Fruit fly (Drosophila melanogaster): ENCODE measurements around the gene fzr.

Gene fzr

DNA sequence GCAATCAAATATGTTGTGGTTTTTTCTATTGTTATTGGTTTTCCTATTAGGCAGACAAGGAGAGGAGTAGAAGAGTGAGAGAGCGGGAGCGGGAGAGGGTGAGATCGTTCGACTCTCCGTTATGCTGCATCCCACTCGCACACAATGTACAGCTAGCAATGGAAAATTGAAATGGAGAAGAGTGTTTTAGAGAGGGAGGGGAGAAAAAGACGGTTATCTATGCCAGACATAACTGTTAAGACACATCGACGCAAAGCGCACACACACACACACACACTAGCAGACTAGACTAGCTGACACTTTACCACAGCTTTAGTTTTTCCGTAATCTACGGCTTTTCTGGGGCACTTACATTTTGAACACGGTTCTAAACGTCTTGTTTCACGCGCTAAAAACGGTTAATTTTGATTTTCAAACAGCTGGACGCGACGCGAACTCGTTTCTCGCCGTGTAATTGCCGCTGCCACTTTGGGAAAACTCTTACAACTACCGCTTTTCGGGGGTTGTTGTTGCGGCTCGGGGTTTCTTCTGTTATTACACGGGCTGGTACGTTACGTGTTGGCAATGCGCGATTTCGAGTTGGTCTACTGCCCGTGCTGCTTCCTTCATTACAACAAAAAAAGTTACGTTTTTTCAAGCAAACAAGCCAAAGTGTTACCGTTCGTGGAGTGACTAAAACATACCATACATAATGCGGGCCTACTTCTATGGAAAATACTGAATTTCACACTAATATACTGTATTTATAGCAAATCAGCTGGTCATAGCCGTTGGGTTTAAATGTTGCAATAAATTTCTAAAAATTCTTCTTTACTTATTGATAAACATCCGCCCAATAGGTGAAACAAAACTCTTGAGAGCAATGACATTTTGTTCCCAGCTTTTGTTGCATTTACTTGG is at the start of gene fzr (continued):
- peak; percentile 62 for TF ChIP-seq D (optimal IDR thresholded peaks at IDR 0.05)
- no peak for TF ChIP-seq D (GFP tag; optimal IDR thresholded peaks at IDR 0.05)
- TF ChIP-seq crol (GFP tag; IDR thresholded peaks at IDR 0.05), result peak; percentile 60
- no peak for TF ChIP-seq Mrtf (GFP tag; IDR thresholded peaks at IDR 0.05)
- TF ChIP-seq aop (GFP tag; IDR thresholded peaks at IDR 0.05), result no peak
- TF ChIP-seq sob (GFP tag; IDR thresholded peaks at IDR 0.05), result 0 out of 2 replicates have a peak, but pooled peaks have one; percentile 5
- TF ChIP-seq org-1 (GFP tag; optimal IDR thresholded peaks at IDR 0.05), result no peak
- no peak for TF ChIP-seq gcm2 (GFP tag; optimal IDR thresholded peaks at IDR 0.05)
- TF ChIP-seq MESR4 (GFP tag; optimal IDR thresholded peaks at IDR 0.05), result peak; percentile 42
- no peak for TF ChIP-seq Doc2 (GFP tag; IDR thresholded peaks at IDR 0.05)
- no peak for TF ChIP-seq Atf6 (GFP tag; IDR thresholded peaks at IDR 0.05)
- peak; percentile 69 for TF ChIP-seq CG1832 (GFP tag; optimal IDR thresholded peaks at IDR 0.05)
- TF ChIP-seq CG8944 (GFP tag; optimal IDR thresholded peaks at IDR 0.05), result no peak
- TF ChIP-seq CG1529 (GFP tag; optimal IDR thresholded peaks at IDR 0.05), result no peak
- no peak for TF ChIP-seq Sry-β (GFP tag; optimal IDR thresholded peaks at IDR 0.05)
- no peak for TF ChIP-seq CG12659 (GFP tag; optimal IDR thresholded peaks at IDR 0.05)
- peak; percentile 50 to 88 for TF ChIP-seq crp (GFP tag; optimal IDR thresholded peaks at IDR 0.05)

DNA sequence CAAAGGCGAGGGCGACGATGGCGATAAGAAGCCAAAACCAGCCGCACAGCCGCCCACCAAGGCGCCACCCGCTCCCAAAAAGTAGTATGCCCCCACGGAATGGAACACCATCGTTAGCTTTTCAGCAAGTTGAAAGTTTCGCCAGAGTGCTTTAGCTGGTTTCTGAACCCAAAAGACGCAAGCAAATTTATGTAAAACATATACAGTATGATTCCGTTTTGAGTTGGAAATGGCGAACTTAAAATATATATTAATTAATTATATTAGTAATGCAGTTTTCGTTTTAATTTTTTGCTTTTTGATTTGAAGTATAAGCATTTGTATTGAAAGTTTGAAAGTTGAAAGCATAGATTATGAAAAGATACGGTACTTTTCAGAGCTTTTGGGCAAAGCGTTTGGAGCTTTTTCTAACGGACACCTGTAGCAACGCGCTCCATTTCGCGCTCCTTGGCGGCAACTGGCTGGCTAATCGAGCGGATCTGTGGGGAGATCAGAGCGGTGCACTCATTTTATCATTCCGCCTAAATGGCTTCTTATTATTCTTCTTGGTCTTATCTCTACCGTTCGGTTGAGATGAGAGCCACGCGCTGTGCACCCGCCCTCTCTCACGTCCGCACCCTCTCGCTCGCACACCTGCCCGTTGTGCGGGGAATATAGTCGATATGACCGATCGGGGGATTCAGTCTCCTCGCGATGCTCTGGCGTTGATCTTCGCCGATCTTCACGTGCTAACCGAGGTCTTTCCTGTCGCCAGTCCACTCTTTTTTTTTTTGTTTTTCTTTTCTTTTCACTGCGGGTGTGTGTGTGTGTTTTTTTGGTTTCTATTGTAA is 28.1 kb upstream of the fzr start, which contains the start of gene Proc-R:
Proc-R (plus strand) TSS at position 680 of the 830 bp plus-strand sequence.
- no peak for TF ChIP-seq jing (GFP tag; optimal IDR thresholded peaks at IDR 0.05)
- 0 out of 4 replicates have a peak, but pooled peaks have one; percentile 68 for TF ChIP-seq chinmo (GFP tag; IDR thresholded peaks at IDR 0.05; ENCODE audit: partially characterized antibody)
- no peak for TF ChIP-seq dmrt11E (tag; optimal IDR thresholded peaks at IDR 0.05)
- TF ChIP-seq ind (GFP tag; optimal IDR thresholded peaks at IDR 0.05), result no peak
- peak; percentile 18 for TF ChIP-seq Dp (GFP tag; optimal IDR thresholded peaks at IDR 0.05)
- TF ChIP-seq dm (GFP tag; optimal IDR thresholded peaks at IDR 0.05), result no peak
- no peak for TF ChIP-seq Gsc (GFP tag; IDR thresholded peaks at IDR 0.05)
- no peak for TF ChIP-seq CG10267 (tag; optimal IDR thresholded peaks at IDR 0.05)
- TF ChIP-seq otp (GFP tag; IDR thresholded peaks at IDR 0.05), result no peak
- TF ChIP-seq Aef1 (GFP tag; IDR thresholded peaks at IDR 0.05), result no peak
- TF ChIP-seq CG10654 (GFP tag; optimal IDR thresholded peaks at IDR 0.05), result no peak
- TF ChIP-seq CG17359 (tag; optimal IDR thresholded peaks at IDR 0.05), result no peak
- TF ChIP-seq MTF-1 (GFP tag; optimal IDR thresholded peaks at IDR 0.05; ENCODE audit: borderline replicate concordance), result no peak
- TF ChIP-seq CG12769 (tag; optimal IDR thresholded peaks at IDR 0.05), result peak; percentile 12
- no peak for TF ChIP-seq CG30431 (GFP tag; optimal IDR thresholded peaks at IDR 0.05)
- no peak for TF ChIP-seq Antp (GFP tag; optimal IDR thresholded peaks at IDR 0.05)
- no peak for TF ChIP-seq psq (GFP tag; optimal IDR thresholded peaks at IDR 0.05)
- no peak for TF ChIP-seq CG11695 (GFP tag; IDR thresholded peaks at IDR 0.05)
- no peak for TF ChIP-seq oc (tag; optimal IDR thresholded peaks at IDR 0.05)
- no peak for TF ChIP-seq HmgZ (tag; optimal IDR thresholded peaks at IDR 0.05)
- no peak for TF ChIP-seq Lim3 (GFP tag; IDR thresholded peaks at IDR 0.05)
- TF ChIP-seq CG18011 (GFP tag; optimal IDR thresholded peaks at IDR 0.05), result no peak
- no peak for TF ChIP-seq CG7839 (tag; optimal IDR thresholded peaks at IDR 0.05)
- no peak for TF ChIP-seq usp (GFP tag; optimal IDR thresholded peaks at IDR 0.05)
- no peak for TF ChIP-seq dan (GFP tag; IDR thresholded peaks at IDR 0.05)
- TF ChIP-seq chif (GFP tag; optimal IDR thresholded peaks at IDR 0.05), result no peak
- no peak for TF ChIP-seq ham (GFP tag; IDR thresholded peaks at IDR 0.05)
- no peak for TF ChIP-seq Dref (GFP tag; IDR thresholded peaks at IDR 0.05)
- no peak for TF ChIP-seq Fer2 (tag; optimal IDR thresholded peaks at IDR 0.05)
- TF ChIP-seq pb (GFP tag; optimal IDR thresholded peaks at IDR 0.05), result no peak
- TF ChIP-seq Awh (GFP tag; IDR thresholded peaks at IDR 0.05), result no peak
